Worm (Caenorhabditis elegans) whole organism, young adult: ENCODE measurements around the gene B0524.6.

ENCODE experiments used
- B0019.2 ChIP-seq: fragments of 200-800 bp; sonication (Bioruptor generic); conservative IDR thresholded peaks from 2 replicates; pipeline ENCODE4 v1.3.6; 2022; ENCODE audit warnings: missing genetic modification reagents, missing genetic modification characterization, missing compliant biosample characterization
- B0035.1 ChIP-seq: sonication (generic microtip); optimal IDR thresholded peaks from 2 replicates; lab custom pipeline; 2016; ENCODE audit warnings: missing genetic modification characterization, mild to moderate bottlenecking, missing compliant biosample characterization, missing genotype, missing genetic modification reagents
- C17E4.6 ChIP-seq: fragments of 200-800 bp; sonication (Bioruptor generic); IDR thresholded peaks from 2 replicates; pipeline ENCODE4 v1.3.6; 2022; ENCODE audit warnings: missing genetic modification reagents, missing genetic modification characterization, missing compliant biosample characterization
- F22D6.2 ChIP-seq: sonication (generic microtip); optimal IDR thresholded peaks from 2 replicates; lab custom pipeline; 2016; ENCODE audit warnings: mild to moderate bottlenecking, missing genetic modification characterization, missing compliant biosample characterization
- F33H1.4 ChIP-seq: fragments of 200-800 bp; sonication (Bioruptor generic); IDR thresholded peaks from 2 replicates; pipeline ENCODE4 v1.3.6; 2022; ENCODE audit warnings: missing genetic modification reagents, missing genetic modification characterization, missing compliant biosample characterization
- F57A8.1 ChIP-seq: fragments of 200-800 bp; sonication (Bioruptor generic); optimal IDR thresholded peaks from 2 replicates; lab custom pipeline; 2018; ENCODE audit warnings: mild to moderate bottlenecking, missing genetic modification characterization, moderate library complexity, missing compliant biosample characterization
- K11D2.4 ChIP-seq: fragments of 200-800 bp; sonication (Bioruptor generic); IDR thresholded peaks from 2 replicates; pipeline ENCODE4 v1.3.6; 2022; ENCODE audit warnings: missing genetic modification reagents, missing genetic modification characterization, missing compliant biosample characterization
- T07F8.4 ChIP-seq: sonication (generic microtip); optimal IDR thresholded peaks from 2 replicates; lab custom pipeline; 2016; ENCODE audit warnings: mild to moderate bottlenecking, missing genetic modification characterization, moderate library complexity, missing compliant biosample characterization
- Y79H2A.3 ChIP-seq: fragments of 200-800 bp; sonication (Bioruptor generic); conservative IDR thresholded peaks from 2 replicates; pipeline ENCODE4 v1.3.6; 2022; ENCODE audit warnings: missing genetic modification reagents, missing genetic modification characterization, missing compliant biosample characterization
- Y95B8A.8 ChIP-seq: fragments of 200-800 bp; sonication (Bioruptor generic); IDR thresholded peaks from 2 replicates; pipeline ENCODE4 v1.3.6; 2022; ENCODE audit warnings: missing genetic modification reagents, missing genetic modification characterization, missing compliant biosample characterization
- attf-3 ChIP-seq: fragments of 200-800 bp; sonication (Bioruptor generic); conservative IDR thresholded peaks from 2 replicates; pipeline ENCODE4 v1.3.6; 2022; ENCODE audit warnings: missing genetic modification reagents, missing genetic modification characterization, missing compliant biosample characterization
- attf-5 ChIP-seq: fragments of 200-800 bp; sonication (Bioruptor generic); optimal IDR thresholded peaks from 2 replicates; lab custom pipeline; 2018; ENCODE audit warnings: mild to moderate bottlenecking, missing genetic modification characterization, missing compliant biosample characterization
- attf-6 ChIP-seq: fragments of 200-800 bp; sonication (Bioruptor generic); IDR thresholded peaks from 2 replicates; pipeline ENCODE4 v1.3.6; 2022; ENCODE audit warnings: missing genetic modification reagents, missing genetic modification characterization, missing compliant biosample characterization
- cebp-1 ChIP-seq, 2 experiments: fragments of 200-800 bp in 1 of 2; sonication (Bioruptor generic) in 1 of 2; sonication (generic microtip) in 1 of 2; IDR thresholded peaks in 1 of 2; optimal IDR thresholded peaks in 1 of 2; 2 replicates each; pipeline versions ENCODE4 v1.3.6 to Lab custom; 2017 to 2022; ENCODE audit warnings: missing compliant biosample characterization in 2 of 2, missing genetic modification characterization in 2 of 2, mild to moderate bottlenecking in 1 of 2, missing genetic modification reagents in 1 of 2, moderate library complexity in 1 of 2
- ceh-27 ChIP-seq: fragments of 200-800 bp; sonication (Bioruptor generic); optimal IDR thresholded peaks from 2 replicates; lab custom pipeline; 2018; ENCODE audit warnings: mild to moderate bottlenecking, missing genetic modification characterization, moderate library complexity, missing compliant biosample characterization
- chd-7 ChIP-seq: sonication (generic microtip); optimal IDR thresholded peaks from 2 replicates; lab custom pipeline; 2016; ENCODE audit warnings: mild to moderate bottlenecking, missing genetic modification characterization, moderate library complexity, missing compliant biosample characterization
- dox-1 ChIP-seq: fragments of 200-800 bp; sonication (Bioruptor generic); IDR thresholded peaks from 2 replicates; pipeline ENCODE4 v1.3.6; 2022; ENCODE audit warnings: missing genetic modification reagents, missing genetic modification characterization, missing compliant biosample characterization
- efl-1 ChIP-seq: fragments of 150-350 bp; optimal IDR thresholded peaks from 2 replicates; lab custom pipeline; 2014; ENCODE audit warnings: missing biosample characterization, missing genetic modification reagents, missing genetic modification characterization
- egl-44 ChIP-seq: fragments of 200-800 bp; sonication (Bioruptor generic); IDR thresholded peaks from 2 replicates; pipeline ENCODE4 v1.3.6; 2022; ENCODE audit warnings: missing genetic modification reagents, missing genetic modification characterization, missing compliant biosample characterization
- ekl-4 ChIP-seq: fragments of 200-800 bp; sonication (Bioruptor generic); IDR thresholded peaks from 2 replicates; pipeline ENCODE4 v1.3.6; 2022; ENCODE audit warnings: missing genetic modification reagents, missing genetic modification characterization, missing compliant biosample characterization
- him-1 ChIP-seq: sonication (generic microtip); optimal IDR thresholded peaks from 2 replicates; lab custom pipeline; 2016; ENCODE audit warnings: missing genotype, missing genetic modification reagents, missing genetic modification characterization, missing compliant biosample characterization
- hlh-12 ChIP-seq: sonication (generic microtip); optimal IDR thresholded peaks from 2 replicates; lab custom pipeline; 2016; ENCODE audit warnings: missing genetic modification characterization, missing compliant biosample characterization
- let-607 ChIP-seq, 2 experiments: fragments of 200-800 bp in 1 of 2; sonication (Bioruptor generic) in 1 of 2; sonication (generic microtip) in 1 of 2; optimal IDR thresholded peaks; 2 replicates each; lab custom pipeline; 2016 to 2018; ENCODE audit warnings: mild to moderate bottlenecking in 2 of 2, missing compliant biosample characterization in 2 of 2, missing genetic modification characterization in 2 of 2, moderate library complexity in 2 of 2, missing genotype in 1 of 2
- lin-26 ChIP-seq: fragments of 200-800 bp; sonication (Bioruptor generic); IDR thresholded peaks from 2 replicates; pipeline ENCODE4 v1.3.6; 2022; ENCODE audit warnings: missing genetic modification reagents, missing genetic modification characterization, missing compliant biosample characterization
- lsy-27 ChIP-seq: sonication (generic microtip); optimal IDR thresholded peaks from 2 replicates; lab custom pipeline; 2017; ENCODE audit warnings: missing genetic modification characterization, mild to moderate bottlenecking, missing compliant biosample characterization, antibody characterized with exemption, missing genotype, borderline replicate concordance; ENCODE audit not compliant: insufficient read depth
- madf-10 ChIP-seq: sonication (generic microtip); optimal IDR thresholded peaks from 2 replicates; lab custom pipeline; 2016; ENCODE audit warnings: mild to moderate bottlenecking, missing genetic modification characterization, missing compliant biosample characterization
- madf-6 ChIP-seq: fragments of 200-800 bp; sonication (Bioruptor generic); IDR thresholded peaks from 2 replicates; pipeline ENCODE4 v1.3.6; 2022; ENCODE audit warnings: missing genetic modification reagents, missing genetic modification characterization, missing compliant biosample characterization
- nfya-2 ChIP-seq: fragments of 200-800 bp; sonication (Bioruptor generic); IDR thresholded peaks from 2 replicates; pipeline ENCODE4 v1.3.6; 2022; ENCODE audit warnings: missing genetic modification reagents, missing genetic modification characterization, missing compliant biosample characterization
- sdz-38 ChIP-seq: sonication (generic microtip); optimal IDR thresholded peaks from 2 replicates; lab custom pipeline; 2016; ENCODE audit warnings: missing genotype, missing genetic modification characterization, missing compliant biosample characterization
- snpc-3.4 ChIP-seq: sonication (generic microtip); optimal IDR thresholded peaks from 2 replicates; lab custom pipeline; 2017; ENCODE audit warnings: missing genetic modification characterization, mild to moderate bottlenecking, missing compliant biosample characterization, antibody characterized with exemption, moderate library complexity, missing genotype, missing genetic modification reagents
- snpc-4 ChIP-seq, 5 experiments: fragments of 150-350 bp in 1 of 5; sonication (generic microtip) in 4 of 5; optimal IDR thresholded peaks; 2 replicates each; lab custom pipeline; 2014 to 2018; ENCODE audit warnings: missing genetic modification characterization in 5 of 5, missing biosample characterization in 3 of 5, antibody characterized with exemption in 2 of 5, mild to moderate bottlenecking in 2 of 5, missing compliant biosample characterization in 2 of 5, missing genotype in 2 of 5, moderate library complexity in 2 of 5, missing genetic modification reagents in 1 of 5
- tlf-1 ChIP-seq: fragments of 200-800 bp; sonication (Bioruptor generic); optimal IDR thresholded peaks from 2 replicates; lab custom pipeline; 2018; ENCODE audit warnings: mild to moderate bottlenecking, missing genetic modification characterization, missing compliant biosample characterization
- ztf-6 ChIP-seq: fragments of 200-800 bp; sonication (Bioruptor generic); IDR thresholded peaks from 2 replicates; pipeline ENCODE4 v1.3.6; 2022; ENCODE audit warnings: missing genetic modification reagents, missing genetic modification characterization, missing compliant biosample characterization

The B0524.6 gene

ce11 chrIII:1923419-1924318 is 18.2 kb upstream of the B0524.6 start (continued):
- TF ChIP-seq ekl-4 (GFP tag; lab: Robert Waterston, UW) (0 out of 2 replicates have a peak, but pooled peaks have one; percentile 35), attf-6 (GFP tag; lab: Robert Waterston, UW) (no peak), C17E4.6 (GFP tag; lab: Robert Waterston, UW) (no peak), him-1 (no peak), sdz-38 (no peak), lin-26 (peak; percentile 79), snpc-3.4 (tag; lab: Kevin White, UChicago) (no peak), attf-5 (GFP tag; lab: Kevin White, UChicago) (peak; percentile 62), K11D2.4 (GFP tag; lab: Robert Waterston, UW) (peak; percentile 89), hlh-12 (no peak), F22D6.2 (tag; lab: Kevin White, UChicago) (peak; percentile 47), efl-1 (no peak), ceh-27 (peak; percentile 93), tlf-1 (GFP tag; lab: Kevin White, UChicago) (peak; percentile 63), cebp-1 (GFP tag; IDR thresholded peaks at IDR 0.05; lab: Robert Waterston, UW) (0 out of 2 replicates have a peak, but pooled peaks have one; percentile 9), cebp-1 (tag; optimal IDR thresholded peaks at IDR 0.05; lab: Kevin White, UChicago) (peak; percentile 85), attf-3 (0 out of 2 replicates have a peak, but pooled peaks have one; percentile 48), Y79H2A.3 (GFP tag; lab: Robert Waterston, UW) (no peak)

ce11 chrIII:1922516-1922915 is 17.1 kb upstream of the B0524.6 start:
- TF ChIP-seq tlf-1 (GFP tag; lab: Kevin White, UChicago), result no peak
- TF ChIP-seq chd-7, result no peak
- TF ChIP-seq egl-44 (GFP tag; lab: Robert Waterston, UW), result no peak
- TF ChIP-seq madf-10 (tag; lab: Kevin White, UChicago), result no peak
- no peak for TF ChIP-seq B0019.2 (GFP tag; lab: Robert Waterston, UW)
- TF ChIP-seq dox-1 (GFP tag; lab: Robert Waterston, UW), result no peak
- TF ChIP-seq nfya-2 (GFP tag; lab: Robert Waterston, UW), result no peak
- no peak for TF ChIP-seq let-607 (tag; optimal IDR thresholded peaks at IDR 0.05; lab: Kevin White, UChicago)
- no peak for TF ChIP-seq snpc-4 (GFP tag; optimal IDR thresholded peaks at IDR 0.05; lab: Kevin White, UChicago)
- TF ChIP-seq snpc-4 (tag; optimal IDR thresholded peaks at IDR 0.05; lab: Kevin White, UChicago), result no peak
- no peak for TF ChIP-seq F57A8.1 (GFP tag; lab: Kevin White, UChicago)
- TF ChIP-seq F33H1.4 (GFP tag; lab: Robert Waterston, UW), result no peak
- no peak for TF ChIP-seq madf-6 (GFP tag; lab: Robert Waterston, UW)

- TF ChIP-seq ztf-6 (no peak), Y95B8A.8 (no peak), let-607 (tag; optimal IDR thresholded peaks at IDR 0.05; lab: Kevin White, UChicago) (no peak), B0035.1 (no peak), lsy-27 (no peak), T07F8.4 (tag; lab: Kevin White, UChicago) (no peak)
Observed at ce11 chrIII:1922081-1922480, 16.6 kb upstream of the B0524.6 start.
